Worm (Caenorhabditis elegans) whole organism, L1 larva: Measurements from ENCODE around the gene elt-1.

ENCODE experiments used
- C34B4.2 ChIP-seq: sonication (generic microtip); optimal IDR thresholded peaks from 2 replicates; lab custom pipeline; 2017; ENCODE audit warnings: mild to moderate bottlenecking, missing genetic modification characterization, missing compliant biosample characterization
- F16B12.6 ChIP-seq: fragments of 150-350 bp; optimal IDR thresholded peaks from 2 replicates; lab custom pipeline; 2014; ENCODE audit warnings: missing biosample characterization, missing genetic modification characterization
- blmp-1 ChIP-seq: fragments of 150-350 bp; optimal IDR thresholded peaks from 2 replicates; lab custom pipeline; 2014; ENCODE audit warnings: missing biosample characterization, missing genetic modification characterization
- ceh-8 ChIP-seq: fragments of 200-800 bp; sonication (Bioruptor generic); optimal IDR thresholded peaks from 2 replicates; lab custom pipeline; 2018; ENCODE audit warnings: mild to moderate bottlenecking, missing genetic modification characterization, moderate library complexity, missing compliant biosample characterization
- efl-1 ChIP-seq, 4 experiments: fragments of 150-350 bp; optimal IDR thresholded peaks in 3 of 4; peaks in 1 of 4; 1 replicate in 1 of 4; 2 replicates in 3 of 4; lab custom pipeline; 2014; ENCODE audit warnings: missing biosample characterization in 2 of 4, missing genetic modification characterization in 2 of 4, missing genetic modification reagents in 2 of 4
- efl-3 ChIP-seq: fragments of 200-800 bp; sonication (Bioruptor generic); optimal IDR thresholded peaks from 2 replicates; lab custom pipeline; 2018; ENCODE audit warnings: mild to moderate bottlenecking, missing genetic modification characterization, missing compliant biosample characterization
- egl-13 ChIP-seq: sonication (generic microtip); optimal IDR thresholded peaks from 2 replicates; lab custom pipeline; 2016; ENCODE audit warnings: missing genotype, missing genetic modification reagents, missing genetic modification characterization, missing compliant biosample characterization
- elt-2 ChIP-seq: sonication (generic microtip); optimal IDR thresholded peaks from 2 replicates; lab custom pipeline; 2016; ENCODE audit warnings: missing genetic modification characterization, mild to moderate bottlenecking, inconsistent platforms, missing compliant biosample characterization, missing genetic modification reagents
- elt-3 ChIP-seq, 6 experiments: fragments of 150-350 bp in 1 of 6; sonication (generic microtip); optimal IDR thresholded peaks; 2 replicates each; lab custom pipeline; 2017 to 2018; ENCODE audit warnings: missing biosample characterization in 6 of 6, missing genetic modification characterization in 6 of 6, inconsistent platforms in 1 of 6
- fkh-10 ChIP-seq: sonication (generic microtip); optimal IDR thresholded peaks from 2 replicates; lab custom pipeline; 2017; ENCODE audit warnings: missing biosample characterization, missing genetic modification reagents, missing genetic modification characterization
- grh-1 ChIP-seq: fragments of 200-800 bp; sonication (Bioruptor generic); IDR thresholded peaks from 2 replicates; pipeline ENCODE4 v1.3.6; 2022; ENCODE audit warnings: missing genetic modification reagents, missing genetic modification characterization, missing compliant biosample characterization
- hlh-17 ChIP-seq: fragments of 200-800 bp; sonication (Bioruptor generic); optimal IDR thresholded peaks from 2 replicates; lab custom pipeline; 2018; ENCODE audit warnings: missing genetic modification characterization, mild to moderate bottlenecking, missing compliant biosample characterization, moderate library complexity, borderline replicate concordance
- lin-14 ChIP-seq: fragments of 200-800 bp; sonication (Bioruptor generic); optimal IDR thresholded peaks from 2 replicates; lab custom pipeline; 2018; ENCODE audit warnings: mild to moderate bottlenecking, missing genetic modification characterization, moderate library complexity, missing compliant biosample characterization
- lin-15B ChIP-seq: fragments of 150-350 bp; sonication (generic microtip); optimal IDR thresholded peaks from 3 replicates; lab custom pipeline; 2014; ENCODE audit warnings: missing biosample characterization, missing genetic modification characterization
- lin-35 ChIP-seq, 2 experiments: fragments of 150-350 bp; optimal IDR thresholded peaks; 2 replicates each; lab custom pipeline; 2014; ENCODE audit warnings: missing biosample characterization in 2 of 2, missing genetic modification characterization in 2 of 2, missing genetic modification reagents in 2 of 2
- lsy-2 ChIP-seq, 2 experiments: fragments of 150-350 bp; optimal IDR thresholded peaks; 2 replicates each; lab custom pipeline; 2014; ENCODE audit warnings: missing biosample characterization in 2 of 2, missing genetic modification characterization in 2 of 2
- mdl-1 ChIP-seq, 2 experiments: fragments of 150-350 bp; optimal IDR thresholded peaks; 2 replicates each; lab custom pipeline; 2014 to 2017; ENCODE audit warnings: missing biosample characterization in 2 of 2, missing genetic modification characterization in 2 of 2, inconsistent platforms in 1 of 2
- mef-2 ChIP-seq: fragments of 150-350 bp; optimal IDR thresholded peaks from 2 replicates; lab custom pipeline; 2014; ENCODE audit warnings: missing biosample characterization, missing genetic modification characterization
- mep-1 ChIP-seq: fragments of 150-350 bp; optimal IDR thresholded peaks from 2 replicates; lab custom pipeline; 2014; ENCODE audit warnings: missing biosample characterization, missing genetic modification characterization
- nhr-19 ChIP-seq: fragments of 200-800 bp; sonication (Bioruptor generic); conservative IDR thresholded peaks from 2 replicates; pipeline ENCODE4 v1.3.6; 2022; ENCODE audit warnings: missing genetic modification characterization, missing compliant biosample characterization
- nhr-20 ChIP-seq: sonication (generic microtip); optimal IDR thresholded peaks from 2 replicates; lab custom pipeline; 2016; ENCODE audit warnings: mild to moderate bottlenecking, missing genetic modification characterization, missing compliant biosample characterization
- nhr-28 ChIP-seq: fragments of 150-350 bp; optimal IDR thresholded peaks from 2 replicates; lab custom pipeline; 2014; ENCODE audit warnings: missing biosample characterization, missing genetic modification characterization
- nhr-47 ChIP-seq: sonication (generic microtip); optimal IDR thresholded peaks from 2 replicates; lab custom pipeline; 2016; ENCODE audit warnings: mild to moderate bottlenecking, missing genetic modification characterization, moderate library complexity, missing compliant biosample characterization
- nhr-71 ChIP-seq: sonication (generic microtip); optimal IDR thresholded peaks from 2 replicates; lab custom pipeline; 2016; ENCODE audit warnings: mild to moderate bottlenecking, missing genetic modification characterization, moderate library complexity, missing compliant biosample characterization
- nhr-85 ChIP-seq: sonication (generic microtip); peaks from one replicate; lab custom pipeline; 2016; ENCODE audit warnings: missing genetic modification characterization, inconsistent platforms, missing compliant biosample characterization
- pqm-1 ChIP-seq: sonication (generic microtip); optimal IDR thresholded peaks from 3 replicates; lab custom pipeline; 2017; ENCODE audit warnings: missing biosample characterization, missing genetic modification characterization
- snpc-4 ChIP-seq: fragments of 150-350 bp; optimal IDR thresholded peaks from 2 replicates; lab custom pipeline; 2014; ENCODE audit warnings: missing biosample characterization, missing genetic modification characterization
- snu-23 ChIP-seq: sonication (generic microtip); optimal IDR thresholded peaks from 2 replicates; lab custom pipeline; 2016; ENCODE audit warnings: missing genetic modification characterization, missing compliant biosample characterization
- tlp-1 ChIP-seq: fragments of 150-350 bp; optimal IDR thresholded peaks from 2 replicates; lab custom pipeline; 2014; ENCODE audit warnings: missing biosample characterization, missing genetic modification characterization
- unc-130 ChIP-seq: fragments of 150-350 bp; optimal IDR thresholded peaks from 2 replicates; lab custom pipeline; 2017; ENCODE audit warnings: missing biosample characterization, missing genetic modification characterization, inconsistent platforms
- vab-15 ChIP-seq: sonication (generic microtip); optimal IDR thresholded peaks from 2 replicates; lab custom pipeline; 2017; ENCODE audit warnings: missing genotype, mild to moderate bottlenecking, missing genetic modification characterization, missing compliant biosample characterization
- xbp-1 ChIP-seq: sonication (generic microtip); optimal IDR thresholded peaks from 2 replicates; lab custom pipeline; 2016; ENCODE audit warnings: missing genetic modification characterization, missing compliant biosample characterization
- zag-1 ChIP-seq: fragments of 150-350 bp; optimal IDR thresholded peaks from 2 replicates; lab custom pipeline; 2014; ENCODE audit warnings: missing biosample characterization, missing genetic modification characterization

Gene elt-1

DNA sequence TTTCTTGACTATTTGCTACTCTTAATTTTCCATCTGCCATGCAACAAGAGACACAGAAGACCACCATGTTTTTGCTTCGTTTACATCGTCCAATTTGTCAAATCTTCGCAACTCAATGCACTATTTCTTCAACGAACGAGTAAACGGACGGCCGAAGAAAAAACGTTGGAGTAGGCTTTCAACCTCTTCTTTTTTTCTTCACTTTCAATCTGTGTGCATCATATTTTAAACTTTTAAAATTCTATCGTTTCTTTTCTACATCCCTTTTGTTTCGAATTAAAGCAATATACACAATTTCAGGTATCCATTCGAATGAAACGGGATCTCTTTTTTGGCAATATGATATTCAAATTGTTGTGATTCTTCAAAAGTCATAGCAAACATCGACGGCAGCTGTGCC, 43.0 kb downstream of the elt-1 start, which contains the start of gene acc-1:
acc-1 (plus strand) TSS at position 301 of the 400 bp plus-strand sequence.
- TF ChIP-seq efl-3 (GFP tag; lab: Kevin White, UChicago) (no peak), zag-1 (no peak), pqm-1 (tag; lab: Kevin White, UChicago) (no peak), nhr-19 (GFP tag; lab: Robert Waterston, UW) (no peak), grh-1 (GFP tag; lab: Robert Waterston, UW) (no peak), ceh-8 (GFP tag; lab: Kevin White, UChicago) (no peak), vab-15 (tag; lab: Kevin White, UChicago) (no peak), F16B12.6 (tag; lab: Kevin White, UChicago) (no peak)

DNA sequence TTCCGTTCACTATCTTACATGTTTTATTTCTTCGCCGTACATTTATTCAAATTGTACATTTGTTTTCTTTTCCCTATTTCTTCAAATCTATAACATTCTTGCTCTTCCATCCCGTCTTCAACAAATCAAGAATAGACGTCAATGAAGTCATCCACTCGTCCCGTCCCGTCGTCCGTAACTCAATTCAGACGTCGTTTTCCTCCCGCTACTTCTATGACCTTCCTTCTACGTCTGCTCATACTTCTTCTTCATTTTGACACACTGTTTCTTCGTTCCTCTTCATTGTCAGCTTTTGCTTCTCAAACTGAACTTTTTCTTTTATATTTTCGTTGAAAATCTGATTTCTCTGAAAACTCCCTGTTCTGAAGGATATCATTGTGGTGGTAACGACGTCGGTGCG, 45.2 kb downstream of the elt-1 start:
- TF ChIP-seq blmp-1 (tag; lab: Kevin White, UChicago) (no peak), fkh-10 (GFP tag; lab: Kevin White, UChicago) (peak; percentile 62), lin-15B (tag; lab: Kevin White, UChicago) (no peak), egl-13 (tag; lab: Kevin White, UChicago) (no peak), lin-14 (peak; percentile 28)

DNA sequence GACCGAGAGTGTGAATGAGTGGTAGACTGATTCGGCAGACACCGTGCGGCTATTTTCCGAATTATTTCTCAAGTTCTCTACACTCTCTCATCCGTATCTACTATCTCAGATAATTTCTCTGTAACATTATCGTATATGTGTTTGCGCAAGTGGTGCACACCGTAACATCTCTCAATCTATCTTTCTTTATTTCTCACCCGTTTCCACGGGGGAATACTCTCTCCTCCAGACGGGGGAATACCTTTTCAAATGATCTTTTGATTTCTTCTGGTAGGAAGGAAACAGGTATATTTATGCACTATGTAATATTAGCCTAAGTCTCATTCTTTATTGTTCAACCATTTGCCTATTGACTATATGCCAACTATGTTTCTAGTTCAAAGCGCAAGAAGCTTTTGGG, 52.3 kb downstream of the elt-1 start:
- TF ChIP-seq elt-2 (tag; lab: Kevin White, UChicago) (peak; percentile 4), tlp-1 (tag; lab: Kevin White, UChicago) (no peak), C34B4.2 (tag; lab: Kevin White, UChicago) (no peak), elt-3 (tag; optimal IDR thresholded peaks at IDR 0.05; lab: Kevin White, UChicago) (no peak), unc-130 (tag; lab: Kevin White, UChicago) (no peak), lsy-2 (tag; optimal IDR thresholded peaks at IDR 0.05; lab: Kevin White, UChicago) (peak in 1 of 2 experiments; percentile 10), lin-14 (peak; percentile 11), mep-1 (tag; lab: Kevin White, UChicago) (peak; percentile 17), snpc-4 (no peak), nhr-85 (tag; lab: Kevin White, UChicago) (peak; percentile 73), nhr-20 (tag; lab: Kevin White, UChicago) (no peak), nhr-28 (no peak), lin-15B (tag; lab: Kevin White, UChicago) (no peak), ceh-8 (GFP tag; lab: Kevin White, UChicago) (no peak), nhr-47 (tag; lab: Kevin White, UChicago) (peak; percentile 0), grh-1 (GFP tag; lab: Robert Waterston, UW) (no peak)

DNA sequence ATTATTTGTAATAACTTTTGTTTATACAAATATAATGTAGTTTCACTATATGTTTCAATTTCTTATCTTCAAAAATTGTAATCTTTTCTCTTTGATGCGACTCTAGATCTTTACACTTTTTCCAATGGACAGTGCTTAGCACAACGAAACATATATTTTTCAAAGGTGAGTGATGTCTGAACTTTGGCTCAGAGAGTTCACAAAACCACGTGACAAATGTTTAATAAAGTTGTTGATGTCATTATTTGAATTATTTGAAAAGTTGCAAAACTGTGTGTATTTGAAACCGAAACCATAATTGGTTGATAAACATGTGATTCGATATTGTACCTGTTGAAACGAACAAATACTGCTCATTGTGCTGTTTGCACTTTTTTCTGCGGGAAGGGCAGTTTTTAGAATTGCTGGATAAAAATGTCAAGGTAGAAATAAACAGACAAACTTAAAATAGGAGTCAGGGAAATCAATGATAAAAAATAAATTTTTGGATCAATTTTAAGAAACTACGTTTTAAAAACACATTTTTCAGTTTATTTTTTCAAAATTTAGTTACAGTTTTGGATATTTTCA, 53.4 kb downstream of the elt-1 start:
- TF ChIP-seq xbp-1 (tag; lab: Kevin White, UChicago) (no peak), snu-23 (GFP tag; lab: Kevin White, UChicago) (peak; percentile 23), efl-1 (optimal IDR thresholded peaks at IDR 0.05; lab: Kevin White, UChicago) (no peak), efl-1 (GFP tag; optimal IDR thresholded peaks at IDR 0.05 in 1 of 2; lab: Kevin White, UChicago) (peak in 1 of 2 experiments; percentile 56), mdl-1 (tag; optimal IDR thresholded peaks at IDR 0.05; lab: Kevin White, UChicago) (peak in 1 of 2 experiments; percentile 31), nhr-71 (tag; lab: Kevin White, UChicago) (peak; percentile 64), nhr-19 (GFP tag; lab: Robert Waterston, UW) (peak; percentile 10; the same call in 1 of the 2 replicates), lin-35 (GFP tag; optimal IDR thresholded peaks at IDR 0.05; lab: Kevin White, UChicago) (peak in 1 of 2 experiments; percentile 14), hlh-17 (GFP tag; lab: Kevin White, UChicago) (no peak), elt-2 (tag; lab: Kevin White, UChicago) (peak; percentile 65), lin-14 (peak; percentile 46), nhr-20 (tag; lab: Kevin White, UChicago) (peak; percentile 77), mef-2 (no peak)
- TF ChIP-seq, all 84 proteins: peak for 9
